Fruit fly (Drosophila melanogaster) whole organism, prepupa: Measurements from ENCODE around the gene Ube3a.

ENCODE experiments used
- CG10631 ChIP-seq: fragments of 200-800 bp; sonication (Bioruptor generic); optimal IDR thresholded peaks from 2 replicates; lab custom pipeline; 2016; ENCODE audit warnings: missing biosample characterization, missing genetic modification characterization
- CG10669 ChIP-seq: fragments of 200-800 bp; sonication (Bioruptor generic); optimal IDR thresholded peaks from 3 replicates; lab custom pipeline; 2018; ENCODE audit warnings: missing biosample characterization, mild to moderate bottlenecking, missing genetic modification characterization, moderate library complexity
- CG11294 ChIP-seq: fragments of 200-800 bp; sonication (Bioruptor generic); IDR thresholded peaks from 2 replicates; pipeline ENCODE4 v1.3.6; 2022; ENCODE audit warnings: missing biosample characterization, missing genetic modification characterization
- CG11762 ChIP-seq: fragments of 200-800 bp; sonication (Bioruptor generic); optimal IDR thresholded peaks from 3 replicates; lab custom pipeline; 2016; ENCODE audit warnings: missing biosample characterization, missing genetic modification characterization; ENCODE audit not compliant: insufficient read depth
- CG11902 ChIP-seq: fragments of 200-800 bp; sonication (Bioruptor generic); optimal IDR thresholded peaks from 3 replicates; lab custom pipeline; 2016; ENCODE audit warnings: missing biosample characterization, missing genetic modification characterization
- CG15336 ChIP-seq: fragments of 200-800 bp; sonication (Bioruptor generic); IDR thresholded peaks from 2 replicates; pipeline ENCODE4 v1.3.6; 2022; ENCODE audit warnings: missing biosample characterization, missing genetic modification characterization
- CG1621 ChIP-seq: fragments of 200-800 bp; sonication (Bioruptor generic); optimal IDR thresholded peaks from 3 replicates; lab custom pipeline; 2018; ENCODE audit warnings: missing biosample characterization, mild to moderate bottlenecking, missing genetic modification characterization
- CG16779 ChIP-seq: fragments of 200-800 bp; sonication (Bioruptor generic); optimal IDR thresholded peaks from 3 replicates; lab custom pipeline; 2017; ENCODE audit warnings: missing biosample characterization, mild to moderate bottlenecking, missing genetic modification characterization
- CG3032 ChIP-seq: fragments of 200-800 bp; optimal IDR thresholded peaks from 2 replicates; lab custom pipeline; 2019; ENCODE audit warnings: missing biosample characterization, mild to moderate bottlenecking, missing genetic modification characterization, moderate library complexity
- CG31627 ChIP-seq: fragments of 200-800 bp; sonication (Bioruptor generic); optimal IDR thresholded peaks from 3 replicates; lab custom pipeline; 2016; ENCODE audit warnings: missing biosample characterization, missing genetic modification characterization
- CG34406 ChIP-seq: fragments of 200-800 bp; sonication (Bioruptor generic); optimal IDR thresholded peaks from 3 replicates; lab custom pipeline; 2016; ENCODE audit warnings: missing biosample characterization, missing genetic modification characterization
- CG3919 ChIP-seq: fragments of 200-800 bp; sonication (Bioruptor generic); optimal IDR thresholded peaks from 3 replicates; lab custom pipeline; 2016; ENCODE audit warnings: missing biosample characterization, missing genetic modification characterization
- CG4318 ChIP-seq: fragments of 200-800 bp; sonication (Bioruptor generic); optimal IDR thresholded peaks from 3 replicates; lab custom pipeline; 2017; ENCODE audit warnings: missing biosample characterization, mild to moderate bottlenecking, missing genetic modification characterization
- CG6163 ChIP-seq: fragments of 200-800 bp; sonication (Bioruptor generic); IDR thresholded peaks from 3 replicates; pipeline ENCODE4 v1.3.6; 2022; ENCODE audit warnings: missing biosample characterization, missing genetic modification characterization
- CG6792 ChIP-seq: fragments of 200-800 bp; sonication (Bioruptor generic); optimal IDR thresholded peaks from 3 replicates; lab custom pipeline; 2016; ENCODE audit warnings: missing biosample characterization, missing genetic modification characterization
- CG6808 ChIP-seq: fragments of 200-800 bp; sonication (Bioruptor generic); optimal IDR thresholded peaks from 3 replicates; lab custom pipeline; 2017; ENCODE audit warnings: missing biosample characterization, missing genetic modification characterization, mild to moderate bottlenecking, moderate library complexity, missing genetic modification reagents
- CG6854 ChIP-seq: fragments of 200-800 bp; sonication (Bioruptor generic); optimal IDR thresholded peaks from 2 replicates; lab custom pipeline; 2017; ENCODE audit warnings: missing biosample characterization, mild to moderate bottlenecking, missing genetic modification characterization
- CG7368 ChIP-seq: fragments of 200-800 bp; sonication (Bioruptor generic); optimal IDR thresholded peaks from 3 replicates; lab custom pipeline; 2016; ENCODE audit warnings: missing biosample characterization, missing genetic modification characterization
- CG8119 ChIP-seq: fragments of 200-800 bp; sonication (Bioruptor generic); IDR thresholded peaks from 3 replicates; pipeline ENCODE4 v1.3.6; 2022; ENCODE audit warnings: missing biosample characterization, missing genetic modification characterization
- CG8319 ChIP-seq: fragments of 200-800 bp; sonication (Bioruptor generic); optimal IDR thresholded peaks from 3 replicates; lab custom pipeline; 2016; ENCODE audit warnings: missing biosample characterization, missing genetic modification characterization
- CG8632 ChIP-seq: fragments of 200-800 bp; sonication (Bioruptor generic); optimal IDR thresholded peaks from 3 replicates; lab custom pipeline; 2016; ENCODE audit warnings: missing biosample characterization, missing genetic modification characterization
- CG9139 ChIP-seq: fragments of 200-800 bp; sonication (Bioruptor generic); optimal IDR thresholded peaks from 3 replicates; lab custom pipeline; 2017; ENCODE audit warnings: missing biosample characterization, mild to moderate bottlenecking, missing genetic modification characterization
- Eip75B ChIP-seq: fragments of 200-800 bp; sonication (Bioruptor generic); optimal IDR thresholded peaks from 3 replicates; lab custom pipeline; 2016; ENCODE audit warnings: missing biosample characterization, missing genetic modification characterization
- Eip78C ChIP-seq: fragments of 200-800 bp; sonication (Bioruptor generic); peaks from one replicate; lab custom pipeline; 2016; ENCODE audit warnings: missing biosample characterization, missing genetic modification characterization
- Eip93F ChIP-seq: fragments of 200-800 bp; sonication (Bioruptor generic); optimal IDR thresholded peaks from 2 replicates; lab custom pipeline; 2016; ENCODE audit warnings: missing biosample characterization, mild to moderate bottlenecking, missing genetic modification characterization
- Ets21C ChIP-seq: fragments of 200-800 bp; sonication (Bioruptor generic); optimal IDR thresholded peaks from 3 replicates; lab custom pipeline; 2016; ENCODE audit warnings: missing biosample characterization, missing genetic modification characterization
- Hr38 ChIP-seq: sonication (Bioruptor generic); optimal IDR thresholded peaks from 2 replicates; lab custom pipeline; 2016; ENCODE audit warnings: missing biosample characterization, missing genetic modification characterization
- Hr39 ChIP-seq: fragments of 200-800 bp; sonication (Bioruptor generic); optimal IDR thresholded peaks from 2 replicates; lab custom pipeline; 2016; ENCODE audit warnings: missing biosample characterization, missing genetic modification characterization
- Hr4 ChIP-seq: fragments of 200-800 bp; sonication (Bioruptor generic); optimal IDR thresholded peaks from 3 replicates; lab custom pipeline; 2016; ENCODE audit warnings: missing biosample characterization, missing genetic modification characterization
- Lpt ChIP-seq: fragments of 200-800 bp; sonication (Bioruptor generic); optimal IDR thresholded peaks from 3 replicates; lab custom pipeline; 2016; ENCODE audit warnings: missing biosample characterization, missing genetic modification characterization
- Met ChIP-seq: fragments of 200-800 bp; sonication (Bioruptor generic); optimal IDR thresholded peaks from 3 replicates; lab custom pipeline; 2016; ENCODE audit warnings: missing biosample characterization, missing genetic modification characterization
- OdsH ChIP-seq: fragments of 200-800 bp; sonication (Bioruptor generic); optimal IDR thresholded peaks from 3 replicates; lab custom pipeline; 2016; ENCODE audit warnings: missing biosample characterization, missing genetic modification characterization
- Smox ChIP-seq: fragments of 200-800 bp; sonication (Bioruptor generic); optimal IDR thresholded peaks from 3 replicates; lab custom pipeline; 2016; ENCODE audit warnings: missing biosample characterization, missing genetic modification characterization
- Sox102F ChIP-seq: fragments of 200-800 bp; sonication (Bioruptor generic); optimal IDR thresholded peaks from 2 replicates; lab custom pipeline; 2016; ENCODE audit warnings: missing biosample characterization, mild to moderate bottlenecking, missing genetic modification characterization
- Sox15 ChIP-seq: fragments of 200-800 bp; sonication (Bioruptor generic); optimal IDR thresholded peaks from 3 replicates; lab custom pipeline; 2016; ENCODE audit warnings: missing biosample characterization, missing genetic modification characterization
- achi ChIP-seq: fragments of 200-800 bp; sonication (Bioruptor generic); optimal IDR thresholded peaks from 3 replicates; lab custom pipeline; 2016; ENCODE audit warnings: missing biosample characterization, missing genetic modification characterization
- acj6 ChIP-seq: fragments of 200-800 bp; sonication (Bioruptor generic); optimal IDR thresholded peaks from 3 replicates; lab custom pipeline; 2016; ENCODE audit warnings: missing biosample characterization, missing genetic modification characterization
- cyc ChIP-seq: fragments of 200-800 bp; sonication (Bioruptor generic); optimal IDR thresholded peaks from 3 replicates; lab custom pipeline; 2016; ENCODE audit warnings: missing biosample characterization, missing genetic modification characterization
- dac ChIP-seq: fragments of 200-800 bp; sonication (Bioruptor generic); optimal IDR thresholded peaks from 2 replicates; lab custom pipeline; 2017; ENCODE audit warnings: missing biosample characterization, mild to moderate bottlenecking, missing genetic modification characterization
- dsx ChIP-seq: fragments of 200-800 bp; optimal IDR thresholded peaks from 3 replicates; lab custom pipeline; 2019; ENCODE audit warnings: missing biosample characterization, mild to moderate bottlenecking, missing genetic modification characterization, moderate library complexity; ENCODE audit not compliant: poor library complexity, severe bottlenecking
- eg ChIP-seq: fragments of 200-800 bp; sonication (Bioruptor generic); IDR thresholded peaks from 3 replicates; pipeline ENCODE4 v1.3.6; 2022; ENCODE audit warnings: missing biosample characterization, missing genetic modification characterization
- fd59A ChIP-seq: fragments of 200-800 bp; sonication (Bioruptor generic); optimal IDR thresholded peaks from 2 replicates; lab custom pipeline; 2017; ENCODE audit warnings: missing biosample characterization, mild to moderate bottlenecking, missing genetic modification characterization, missing genetic modification reagents
- fd85E ChIP-seq: fragments of 200-800 bp; sonication (Bioruptor generic); optimal IDR thresholded peaks from 3 replicates; lab custom pipeline; 2016; ENCODE audit warnings: missing biosample characterization, missing genetic modification characterization
- fkh ChIP-seq: fragments of 200-800 bp; sonication (Bioruptor generic); optimal IDR thresholded peaks from 3 replicates; lab custom pipeline; 2017; ENCODE audit warnings: missing biosample characterization, mild to moderate bottlenecking, missing genetic modification characterization, moderate library complexity
- lz ChIP-seq: fragments of 200-800 bp; sonication (Bioruptor generic); optimal IDR thresholded peaks from 3 replicates; lab custom pipeline; 2016; ENCODE audit warnings: missing biosample characterization, missing genetic modification characterization
- net ChIP-seq: fragments of 200-800 bp; sonication (Bioruptor generic); optimal IDR thresholded peaks from 3 replicates; lab custom pipeline; 2016; ENCODE audit warnings: missing biosample characterization, missing genetic modification characterization
- pdm3 ChIP-seq: fragments of 200-800 bp; sonication (Bioruptor generic); optimal IDR thresholded peaks from 3 replicates; lab custom pipeline; 2016; ENCODE audit warnings: missing biosample characterization, missing genetic modification characterization
- spab ChIP-seq: fragments of 200-800 bp; sonication (Bioruptor generic); optimal IDR thresholded peaks from 2 replicates; lab custom pipeline; 2017; ENCODE audit warnings: missing biosample characterization, mild to moderate bottlenecking, missing genetic modification characterization, missing genetic modification reagents
- ss ChIP-seq, 2 experiments: fragments of 200-800 bp; sonication (Bioruptor generic); optimal IDR thresholded peaks; 2 replicates in 1 of 2; 3 replicates in 1 of 2; lab custom pipeline; 2017 to 2018; ENCODE audit warnings: mild to moderate bottlenecking in 2 of 2, missing biosample characterization in 2 of 2, missing genetic modification characterization in 2 of 2, moderate library complexity in 1 of 2
- svp ChIP-seq: fragments of 200-800 bp; sonication (Bioruptor generic); peaks from one replicate; lab custom pipeline; 2016; ENCODE audit warnings: missing biosample characterization, missing genetic modification characterization
- topi ChIP-seq: fragments of 200-800 bp; sonication (Bioruptor generic); optimal IDR thresholded peaks from 3 replicates; lab custom pipeline; 2016; ENCODE audit warnings: missing biosample characterization, missing genetic modification characterization
- vri ChIP-seq: fragments of 200-800 bp; sonication (Bioruptor generic); optimal IDR thresholded peaks from 3 replicates; lab custom pipeline; 2016; ENCODE audit warnings: missing biosample characterization, mild to moderate bottlenecking, missing genetic modification characterization

The Ube3a gene

dm6 chr3L:11205608-11206336 lies 4.6 kb downstream of the Ube3a start, which contains the start of gene Plod:
Plod (minus strand) TSS chr3L:11206016.
- TF ChIP-seq CG4318 (GFP tag; lab: Kevin White, UChicago) = no peak
- TF ChIP-seq Hr38 = no peak
- TF ChIP-seq CG7368 (GFP tag; lab: Kevin White, UChicago) = no peak
- no peak for TF ChIP-seq CG11902 (GFP tag; lab: Kevin White, UChicago)
- no peak for TF ChIP-seq CG10631 (GFP tag; lab: Kevin White, UChicago)
- no peak for TF ChIP-seq Lpt (GFP tag; lab: Kevin White, UChicago)
- TF ChIP-seq lz = peak; percentile 47
- TF ChIP-seq net = no peak
- no peak for TF ChIP-seq dsx (GFP tag; lab: Kevin White, UChicago)
- TF ChIP-seq CG1621 = no peak
- TF ChIP-seq acj6 (GFP tag; lab: Kevin White, UChicago) = peak; percentile 7
- no peak for TF ChIP-seq CG6808 (GFP tag; lab: Kevin White, UChicago)
- TF ChIP-seq CG6854 (GFP tag; lab: Kevin White, UChicago) = peak; percentile 56
- peak; percentile 19 for TF ChIP-seq CG34406 (GFP tag; lab: Kevin White, UChicago)
- peak; percentile 9 for TF ChIP-seq cyc (GFP tag; lab: Kevin White, UChicago)
- TF ChIP-seq Met = no peak
- no peak for TF ChIP-seq Hr4
- TF ChIP-seq CG16779 (tag; lab: Kevin White, UChicago) = no peak
- TF ChIP-seq CG31627 (GFP tag; lab: Kevin White, UChicago) = peak; percentile 19
- no peak for TF ChIP-seq CG3032 (tag; lab: Kevin White, UChicago)
- TF ChIP-seq achi (GFP tag; lab: Kevin White, UChicago) = no peak
- TF ChIP-seq CG11294 (GFP tag; lab: Robert Waterston, UW) = no peak
- peak; percentile 65; the same call in 2 of the 3 replicates for TF ChIP-seq eg
- no peak for TF ChIP-seq fkh (GFP tag; lab: Kevin White, UChicago)
- no peak for TF ChIP-seq Smox (GFP tag; lab: Kevin White, UChicago)
- TF ChIP-seq pdm3 (GFP tag; lab: Kevin White, UChicago) = no peak
- TF ChIP-seq CG3919 (GFP tag; lab: Kevin White, UChicago) = peak; percentile 28
- no peak for TF ChIP-seq Hr39 (GFP tag; lab: Kevin White, UChicago)
- TF ChIP-seq CG8319 (GFP tag; lab: Kevin White, UChicago) = no peak
- TF ChIP-seq ss (GFP tag; optimal IDR thresholded peaks at IDR 0.05; lab: Kevin White, UChicago) = peak in 1 of 2 experiments; percentile 35
- peak; percentile 8 for TF ChIP-seq Eip75B
- TF ChIP-seq Sox102F (GFP tag; lab: Kevin White, UChicago) = no peak
- no peak for TF ChIP-seq Ets21C (GFP tag; lab: Kevin White, UChicago)
- TF ChIP-seq fd59A (GFP tag; lab: Kevin White, UChicago) = no peak
- no peak for TF ChIP-seq CG11762 (GFP tag; lab: Kevin White, UChicago)
- TF ChIP-seq Sox15 (GFP tag; lab: Kevin White, UChicago) = no peak
- peak; percentile 55; the same call in 2 of the 3 replicates for TF ChIP-seq CG6163 (GFP tag; lab: Robert Waterston, UW)
- no peak for TF ChIP-seq spab (GFP tag; lab: Kevin White, UChicago)
- TF ChIP-seq Eip93F (GFP tag; lab: Kevin White, UChicago) = peak; percentile 36
- TF ChIP-seq CG8119 (GFP tag; lab: Robert Waterston, UW) = peak; percentile 37
- TF ChIP-seq CG9139 (GFP tag; lab: Kevin White, UChicago) = no peak
- no peak for TF ChIP-seq CG8632 (GFP tag; lab: Kevin White, UChicago)
- no peak for TF ChIP-seq OdsH (GFP tag; lab: Kevin White, UChicago)
- TF ChIP-seq vri (GFP tag; lab: Kevin White, UChicago) = no peak
- TF ChIP-seq CG6792 (GFP tag; lab: Kevin White, UChicago) = no peak
- TF ChIP-seq topi = no peak
- TF ChIP-seq Eip78C = peak; percentile 67
- no peak for TF ChIP-seq svp (GFP tag; lab: Kevin White, UChicago)
- peak; percentile 30; the same call in 1 of the 2 replicates for TF ChIP-seq CG15336 (GFP tag; lab: Robert Waterston, UW)
- no peak for TF ChIP-seq dac (GFP tag; lab: Kevin White, UChicago)
- TF ChIP-seq CG10669 (GFP tag; lab: Kevin White, UChicago) = no peak
- TF ChIP-seq fd85E (GFP tag; lab: Kevin White, UChicago) = no peak
